Worm (Caenorhabditis elegans): ENCODE measurements around the gene E04D5.5.

E04D5.5 gene

ce11 chrII:10450335-10450734, 39.2 kb downstream of the E04D5.5 start:
- TF ChIP-seq gmeb-2 (tag; optimal IDR thresholded peaks at IDR 0.05): no peak
- no peak for TF ChIP-seq zip-5 (tag; optimal IDR thresholded peaks at IDR 0.05)
- TF ChIP-seq elt-4 (tag; optimal IDR thresholded peaks at IDR 0.05): no peak
- TF ChIP-seq hlh-8 (tag; optimal IDR thresholded peaks at IDR 0.05): no peak

DNA sequence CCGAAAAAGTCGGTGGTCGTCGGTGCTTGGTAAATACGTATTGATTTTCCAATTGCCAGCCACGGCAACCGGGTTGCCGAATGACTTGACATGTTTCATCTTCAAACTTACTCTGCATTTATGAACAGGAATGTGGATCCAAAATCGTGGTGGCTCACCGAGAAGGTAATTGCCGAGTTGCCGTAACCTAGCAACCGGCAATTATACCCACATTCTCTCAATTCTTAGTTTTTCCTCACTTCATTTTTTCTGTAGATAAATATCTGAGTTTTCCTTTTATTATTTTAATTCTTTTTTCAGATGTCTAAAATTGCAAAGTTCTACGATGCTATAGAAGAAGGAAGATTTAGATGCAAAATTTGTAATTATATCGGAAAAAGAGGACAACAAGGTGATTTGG, 41.5 kb downstream of the E04D5.5 start, which contains the start of gene ZK673.4:
ZK673.4 (plus strand) TSS at position 301 of the 400 bp plus-strand sequence.
- no peak for TF ChIP-seq odd-2 (tag; optimal IDR thresholded peaks at IDR 0.05)
- TF ChIP-seq Y22D7AL.16 (tag; optimal IDR thresholded peaks at IDR 0.05): no peak
- TF ChIP-seq ceh-14 (tag; optimal IDR thresholded peaks at IDR 0.05): no peak
- no peak for TF ChIP-seq pax-1 (tag; optimal IDR thresholded peaks at IDR 0.05)
- TF ChIP-seq ceh-34 (tag; optimal IDR thresholded peaks at IDR 0.05): no peak
- no peak for TF ChIP-seq ref-2 (tag; optimal IDR thresholded peaks at IDR 0.05)
- no peak for TF ChIP-seq mec-3 (tag; optimal IDR thresholded peaks at IDR 0.05; ENCODE audit: borderline replicate concordance)
- TF ChIP-seq gmeb-2 (tag; optimal IDR thresholded peaks at IDR 0.05): no peak
- TF ChIP-seq ama-1 (optimal IDR thresholded peaks at IDR 0.05): no peak
- TF ChIP-seq npax-4 (tag; optimal IDR thresholded peaks at IDR 0.05): no peak
- TF ChIP-seq lin-11 (tag; optimal IDR thresholded peaks at IDR 0.05): no peak

ce11 chrII:10456979-10457378, 45.9 kb downstream of the E04D5.5 start, which contains the start of gene ZK673.11:
TSS of gene ZK673.11 (plus strand) at chrII:10457279.
- no peak for TF ChIP-seq ceh-48 (tag; optimal IDR thresholded peaks at IDR 0.05)
- TF ChIP-seq ama-1 (optimal IDR thresholded peaks at IDR 0.05): no peak
- no peak for TF ChIP-seq C08G9.2 (tag; optimal IDR thresholded peaks at IDR 0.05)
- no peak for TF ChIP-seq ets-4 (tag; optimal IDR thresholded peaks at IDR 0.05)
- TF ChIP-seq tbx-2 (tag; optimal IDR thresholded peaks at IDR 0.05): no peak
- no peak for TF ChIP-seq ceh-18 (tag; optimal IDR thresholded peaks at IDR 0.05)
- no peak for TF ChIP-seq ttx-3 (tag; optimal IDR thresholded peaks at IDR 0.05)
- no peak for TF ChIP-seq ceh-9 (tag; optimal IDR thresholded peaks at IDR 0.05)
- no peak for TF ChIP-seq T23F11.4 (GFP tag; optimal IDR thresholded peaks at IDR 0.05)
- TF ChIP-seq gmeb-2 (tag; optimal IDR thresholded peaks at IDR 0.05): no peak
- no peak for TF ChIP-seq pha-2 (tag; optimal IDR thresholded peaks at IDR 0.05)

DNA sequence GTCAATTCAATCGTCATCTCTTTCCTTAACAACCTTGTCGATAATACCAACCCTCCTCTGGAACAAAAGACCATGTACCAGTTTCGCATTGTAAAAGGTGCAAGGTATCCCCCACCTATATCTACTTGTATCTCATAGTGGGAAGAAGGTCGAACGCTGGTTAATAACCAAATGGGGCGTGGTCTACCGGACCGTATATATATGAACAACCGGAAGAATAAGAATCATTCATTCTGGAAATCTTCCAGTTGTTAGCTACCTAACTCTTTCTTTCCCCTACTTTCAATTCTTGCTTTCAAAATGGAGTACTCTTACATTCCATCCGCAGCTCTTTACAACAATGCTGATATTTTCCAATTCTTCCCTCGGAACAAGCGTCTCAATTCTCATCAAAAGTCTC, 50.1 kb downstream of the E04D5.5 start, which contains the start of gene ZK673.5:
ZK673.5 (plus strand) TSS at position 301 of the 400 bp plus-strand sequence.
- TF ChIP-seq dmd-4 (tag; optimal IDR thresholded peaks at IDR 0.05; ENCODE audit: borderline replicate concordance): no peak
- no peak for TF ChIP-seq ztf-16 (tag; optimal IDR thresholded peaks at IDR 0.05)
- no peak for TF ChIP-seq mec-3 (tag; optimal IDR thresholded peaks at IDR 0.05; ENCODE audit: borderline replicate concordance)
- no peak for TF ChIP-seq pqm-1 (tag; optimal IDR thresholded peaks at IDR 0.05)
- TF ChIP-seq pha-4 (tag; optimal IDR thresholded peaks at IDR 0.05): no peak
- TF ChIP-seq elt-4 (tag; optimal IDR thresholded peaks at IDR 0.05): no peak
- no peak for TF ChIP-seq rnt-1 (tag; optimal IDR thresholded peaks at IDR 0.05)
- TF ChIP-seq sdc-2 (tag; optimal IDR thresholded peaks at IDR 0.05): no peak
- TF ChIP-seq hlh-13 (GFP tag; optimal IDR thresholded peaks at IDR 0.05): no peak
